Worm (Caenorhabditis elegans): Measurements from ENCODE around the gene tnt-2.

- no peak for TF ChIP-seq dao-5 (tag; optimal IDR thresholded peaks at IDR 0.05)
- TF ChIP-seq him-1 (tag; optimal IDR thresholded peaks at IDR 0.05) = no peak
Observed at ce11 chrX:8721273-8721672, 2.1 kb downstream of the tnt-2 start.

All from whole organism, L4/young adult.